Fruit fly (Drosophila melanogaster) whole organism, embryonic: Measurements from ENCODE around the gene CG9222.

Experiments
- CG10979 ChIP-seq: fragments of 200-800 bp; sonication (Bioruptor generic); optimal IDR thresholded peaks from 2 replicates; lab custom pipeline; 2018; ENCODE audit warnings: missing biosample characterization, mild to moderate bottlenecking, missing genetic modification characterization, moderate library complexity
- CG13775 ChIP-seq: fragments of 200-800 bp; sonication (Bioruptor generic); optimal IDR thresholded peaks from 3 replicates; lab custom pipeline; 2017; ENCODE audit warnings: missing biosample characterization, mild to moderate bottlenecking, missing genetic modification characterization
- CG15269 ChIP-seq: fragments of 200-800 bp; sonication (Bioruptor generic); optimal IDR thresholded peaks from 2 replicates; lab custom pipeline; 2018; ENCODE audit warnings: missing biosample characterization, mild to moderate bottlenecking, missing genetic modification characterization, moderate library complexity
- CG1529 ChIP-seq: fragments of 200-800 bp; sonication (Bioruptor generic); optimal IDR thresholded peaks from 3 replicates; lab custom pipeline; 2018; ENCODE audit warnings: missing biosample characterization, missing genetic modification characterization
- CG15479 ChIP-seq: fragments of 200-800 bp; sonication (Bioruptor generic); optimal IDR thresholded peaks from 3 replicates; lab custom pipeline; 2019; ENCODE audit warnings: missing biosample characterization, mild to moderate bottlenecking, missing genetic modification characterization, moderate library complexity
- CG1603 ChIP-seq: fragments of 200-800 bp; sonication (Bioruptor generic); optimal IDR thresholded peaks from 2 replicates; lab custom pipeline; 2019; ENCODE audit warnings: missing biosample characterization, mild to moderate bottlenecking, missing genetic modification characterization, moderate library complexity
- CG1647 ChIP-seq: fragments of 200-800 bp; sonication (Bioruptor generic); optimal IDR thresholded peaks from 3 replicates; lab custom pipeline; 2016; ENCODE audit warnings: missing biosample characterization, missing genetic modification characterization
- CG31388 ChIP-seq: fragments of 200-800 bp; sonication (Bioruptor generic); optimal IDR thresholded peaks from 2 replicates; lab custom pipeline; 2016; ENCODE audit warnings: missing biosample characterization, missing genetic modification characterization
- CG7372 ChIP-seq: fragments of 200-800 bp; sonication (Bioruptor generic); IDR thresholded peaks from 2 replicates; pipeline ENCODE4 v1.3.6; 2022; ENCODE audit warnings: missing biosample characterization, missing genetic modification characterization
- CG7556 ChIP-seq: fragments of 200-800 bp; sonication (Bioruptor generic); optimal IDR thresholded peaks from 2 replicates; lab custom pipeline; 2017; ENCODE audit warnings: missing biosample characterization, mild to moderate bottlenecking, missing genetic modification characterization
- CG8924 ChIP-seq: fragments of 200-800 bp; optimal IDR thresholded peaks from 3 replicates; lab custom pipeline; 2019; ENCODE audit warnings: missing biosample characterization, mild to moderate bottlenecking, missing genetic modification characterization, moderate library complexity
- CHES-1-like ChIP-seq: fragments of 200-800 bp; sonication (Bioruptor generic); optimal IDR thresholded peaks from 2 replicates; lab custom pipeline; 2016; ENCODE audit warnings: missing biosample characterization, missing genetic modification characterization
- Deaf1 ChIP-seq: fragments of 200-800 bp; optimal IDR thresholded peaks from 3 replicates; lab custom pipeline; 2019; ENCODE audit warnings: missing biosample characterization, mild to moderate bottlenecking, missing genetic modification characterization, moderate library complexity
- Dek ChIP-seq: fragments of 200-800 bp; sonication (Bioruptor generic); optimal IDR thresholded peaks from 3 replicates; lab custom pipeline; 2019; ENCODE audit warnings: missing biosample characterization, mild to moderate bottlenecking, missing genetic modification characterization, moderate library complexity
- Dfd ChIP-seq, 2 experiments: fragments of >200 bp; optimal IDR thresholded peaks; 2 replicates each; lab custom pipeline; 2017; ENCODE audit warnings: missing biosample characterization in 2 of 2, missing genetic modification characterization in 2 of 2
- Eip74EF ChIP-seq, 2 experiments: fragments of 200-800 bp in 1 of 2; fragments of >200 bp in 1 of 2; sonication (Bioruptor generic) in 1 of 2; optimal IDR thresholded peaks; 2 replicates each; lab custom pipeline; 2017 to 2019; ENCODE audit warnings: missing biosample characterization in 2 of 2, missing genetic modification characterization in 2 of 2, mild to moderate bottlenecking in 1 of 2, moderate library complexity in 1 of 2
- MESR4 ChIP-seq: fragments of 200-800 bp; sonication (Bioruptor generic); optimal IDR thresholded peaks from 2 replicates; lab custom pipeline; 2018; ENCODE audit warnings: missing biosample characterization, mild to moderate bottlenecking, missing genetic modification characterization, moderate library complexity
- Mad ChIP-seq: fragments of 200-800 bp; sonication (Bioruptor generic); optimal IDR thresholded peaks from 2 replicates; lab custom pipeline; 2016; ENCODE audit warnings: missing biosample characterization, missing genetic modification characterization
- Mes4 ChIP-seq: fragments of 200-800 bp; sonication (Bioruptor generic); optimal IDR thresholded peaks from 2 replicates; lab custom pipeline; 2016; ENCODE audit warnings: missing biosample characterization, missing genetic modification characterization
- PHDP ChIP-seq: fragments of 200-800 bp; sonication (Bioruptor generic); optimal IDR thresholded peaks from 3 replicates; lab custom pipeline; 2018; ENCODE audit warnings: missing biosample characterization, mild to moderate bottlenecking, missing genetic modification characterization, moderate library complexity
- Scr ChIP-seq: fragments of 200-800 bp; sonication (Bioruptor generic); IDR thresholded peaks from 2 replicates; pipeline ENCODE4 v1.3.6; 2022; ENCODE audit warnings: missing biosample characterization, missing genetic modification characterization; ENCODE audit not compliant: partially characterized antibody
- Sin3A ChIP-seq: fragments of >200 bp; optimal IDR thresholded peaks from 2 replicates; lab custom pipeline; 2018
- Usf ChIP-seq: fragments of 200-800 bp; sonication (Bioruptor generic); optimal IDR thresholded peaks from 2 replicates; lab custom pipeline; 2017; ENCODE audit warnings: missing genotype, missing biosample characterization, missing genetic modification characterization
- ab ChIP-seq: fragments of 200-800 bp; sonication (Bioruptor generic); optimal IDR thresholded peaks from 2 replicates; lab custom pipeline; 2016; ENCODE audit warnings: missing biosample characterization, missing genetic modification characterization
- abd-A ChIP-seq: fragments of 200-800 bp; sonication (Bioruptor generic); optimal IDR thresholded peaks from 3 replicates; lab custom pipeline; 2019; ENCODE audit warnings: missing biosample characterization, mild to moderate bottlenecking, missing genetic modification characterization, moderate library complexity
- aop ChIP-seq: fragments of 200-800 bp; sonication (Bioruptor generic); IDR thresholded peaks from 2 replicates; pipeline ENCODE4 v1.3.6; 2022; ENCODE audit warnings: missing biosample characterization, missing genetic modification characterization
- ash1 ChIP-seq: fragments of 200-800 bp; sonication (Bioruptor generic); optimal IDR thresholded peaks from 2 replicates; lab custom pipeline; 2018; ENCODE audit warnings: missing biosample characterization, mild to moderate bottlenecking, missing genetic modification characterization
- az2 ChIP-seq: fragments of 200-800 bp; sonication (Bioruptor generic); optimal IDR thresholded peaks from 3 replicates; lab custom pipeline; 2016; ENCODE audit warnings: missing biosample characterization, missing genetic modification characterization
- cad ChIP-seq: fragments of >200 bp; optimal IDR thresholded peaks from 2 replicates; lab custom pipeline; 2017; ENCODE audit warnings: missing biosample characterization, missing genetic modification characterization
- crp ChIP-seq, 2 experiments: fragments of 200-800 bp; sonication (Bioruptor generic); optimal IDR thresholded peaks; 2 replicates in 1 of 2; 3 replicates in 1 of 2; lab custom pipeline; 2017; ENCODE audit warnings: missing biosample characterization in 2 of 2, missing genetic modification characterization in 2 of 2, mild to moderate bottlenecking in 1 of 2, moderate library complexity in 1 of 2
- dm ChIP-seq: fragments of 200-800 bp; sonication (Bioruptor generic); optimal IDR thresholded peaks from 3 replicates; lab custom pipeline; 2016; ENCODE audit warnings: missing biosample characterization, missing genetic modification characterization
- dmrt11E ChIP-seq: fragments of 200-800 bp; sonication (Bioruptor generic); optimal IDR thresholded peaks from 3 replicates; lab custom pipeline; 2018; ENCODE audit warnings: missing biosample characterization, mild to moderate bottlenecking, missing genetic modification characterization, moderate library complexity
- dpn ChIP-seq, 2 experiments: fragments of 200-800 bp; sonication (Bioruptor generic); optimal IDR thresholded peaks; 3 replicates each; lab custom pipeline; 2016; ENCODE audit warnings: missing biosample characterization in 2 of 2, missing genetic modification characterization in 2 of 2
- emc ChIP-seq: fragments of 200-800 bp; sonication (Bioruptor generic); optimal IDR thresholded peaks from 2 replicates; lab custom pipeline; 2016; ENCODE audit warnings: missing biosample characterization, missing genetic modification characterization
- gem ChIP-seq: fragments of 200-800 bp; sonication (Bioruptor generic); optimal IDR thresholded peaks from 2 replicates; lab custom pipeline; 2019; ENCODE audit warnings: missing biosample characterization, mild to moderate bottlenecking, missing genetic modification characterization, moderate library complexity
- gro ChIP-seq: fragments of 200-800 bp; sonication (Bioruptor generic); optimal IDR thresholded peaks from 2 replicates; lab custom pipeline; 2016; ENCODE audit warnings: missing biosample characterization, missing genetic modification characterization
- hb ChIP-seq: fragments of 200-800 bp; sonication (Bioruptor generic); IDR thresholded peaks from 3 replicates; pipeline ENCODE4 v1.3.6; 2022; ENCODE audit warnings: missing biosample characterization, missing genetic modification characterization; ENCODE audit not compliant: partially characterized antibody
- jigr1 ChIP-seq: fragments of 200-800 bp; sonication (Bioruptor generic); IDR thresholded peaks from 3 replicates; pipeline ENCODE4 v1.3.6; 2022; ENCODE audit warnings: missing biosample characterization, missing genetic modification characterization
- kni ChIP-seq: fragments of 200-800 bp; sonication (Bioruptor generic); optimal IDR thresholded peaks from 3 replicates; lab custom pipeline; 2017; ENCODE audit warnings: mild to moderate bottlenecking, missing biosample characterization, missing genetic modification reagents, missing genetic modification characterization
- nmo ChIP-seq: fragments of 200-800 bp; sonication (Bioruptor generic); optimal IDR thresholded peaks from 2 replicates; lab custom pipeline; 2018; ENCODE audit warnings: missing biosample characterization, mild to moderate bottlenecking, missing genetic modification characterization, moderate library complexity
- phol ChIP-seq: fragments of 200-800 bp; sonication (Bioruptor generic); optimal IDR thresholded peaks from 3 replicates; lab custom pipeline; 2018; ENCODE audit warnings: missing biosample characterization, mild to moderate bottlenecking, missing genetic modification characterization, moderate library complexity
- pnt ChIP-seq: fragments of 200-800 bp; sonication (Bioruptor generic); optimal IDR thresholded peaks from 3 replicates; lab custom pipeline; 2016; ENCODE audit warnings: missing biosample characterization, missing genetic modification characterization
- run ChIP-seq: fragments of 200-800 bp; sonication (Bioruptor generic); optimal IDR thresholded peaks from 3 replicates; lab custom pipeline; 2018; ENCODE audit warnings: missing biosample characterization, mild to moderate bottlenecking, missing genetic modification characterization
- sc ChIP-seq, 3 experiments: fragments of >200 bp in 2 of 3; fragments of 200-800 bp in 1 of 3; sonication (Bioruptor generic) in 1 of 3; optimal IDR thresholded peaks; 2 replicates in 2 of 3; 3 replicates in 1 of 3; lab custom pipeline; 2017; ENCODE audit warnings: mild to moderate bottlenecking in 1 of 3, missing biosample characterization in 1 of 3, missing genetic modification characterization in 1 of 3, missing genetic modification reagents in 1 of 3
- sim ChIP-seq: fragments of 200-800 bp; sonication (Bioruptor generic); IDR thresholded peaks from 2 replicates; pipeline ENCODE4 v1.3.6; 2022; ENCODE audit warnings: missing biosample characterization, missing genetic modification characterization
- stc ChIP-seq: fragments of 200-800 bp; sonication (Bioruptor generic); IDR thresholded peaks from 2 replicates; pipeline ENCODE4 v1.3.6; 2022; ENCODE audit warnings: missing biosample characterization, missing genetic modification characterization
- tll ChIP-seq, 2 experiments: fragments of 200-800 bp in 1 of 2; fragments of >200 bp in 1 of 2; sonication (Bioruptor generic) in 1 of 2; optimal IDR thresholded peaks; 2 replicates each; lab custom pipeline; 2017 to 2019; ENCODE audit warnings: missing biosample characterization in 2 of 2, missing genetic modification characterization in 2 of 2, mild to moderate bottlenecking in 1 of 2, moderate library complexity in 1 of 2
- twi ChIP-seq: fragments of 200-800 bp; optimal IDR thresholded peaks from 2 replicates; lab custom pipeline; 2019; ENCODE audit warnings: missing biosample characterization, mild to moderate bottlenecking, missing genetic modification characterization, moderate library complexity

Gene CG9222

DNA sequence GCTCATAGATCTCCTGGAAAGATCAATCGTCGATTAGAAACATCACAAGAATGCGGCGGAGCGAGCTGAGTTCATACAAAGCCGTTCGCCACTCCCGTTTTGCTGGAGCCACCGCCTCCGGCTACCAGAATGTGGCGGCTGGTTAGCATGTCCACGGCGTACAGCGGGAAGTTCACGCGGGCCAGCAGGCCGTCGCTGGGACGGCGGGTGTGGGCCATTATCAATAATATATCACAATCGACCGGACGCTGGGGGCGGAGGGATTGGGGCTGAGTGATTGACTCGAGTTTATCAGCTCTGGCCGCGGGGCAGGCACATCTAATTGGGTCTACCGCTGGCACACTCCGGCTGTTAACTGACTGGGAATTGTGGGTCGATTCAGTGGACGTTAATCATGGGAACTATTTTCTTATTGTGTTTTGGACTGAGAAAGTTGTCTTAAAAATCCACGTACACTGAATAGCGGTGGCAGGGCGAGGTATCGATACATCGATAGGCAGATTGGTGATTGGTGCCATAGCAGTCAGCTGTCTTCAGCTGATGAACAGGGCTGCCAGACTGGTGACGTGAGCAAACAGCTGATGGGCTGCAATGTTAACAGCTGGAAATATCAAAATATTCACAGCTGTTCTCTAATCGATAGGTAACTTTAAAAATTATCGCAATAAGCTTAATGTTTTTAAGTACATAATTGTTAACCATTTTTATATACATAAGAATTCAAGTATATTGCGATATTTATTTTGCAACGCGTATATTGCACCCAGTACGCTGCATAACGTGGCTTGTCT, 32.1 kb upstream of the CG9222 start, which contains the start of gene CG9175 (continued):
- TF ChIP-seq CG1647 (peak; percentile 13), gem (tag; lab: Kevin White, UChicago) (peak; percentile 4), ab (no peak), Mes4 (no peak), ash1 (GFP tag; lab: Kevin White, UChicago) (peak; percentile 28), twi (tag; lab: Kevin White, UChicago) (no peak), az2 (GFP tag; lab: Kevin White, UChicago) (no peak), run (tag; lab: Kevin White, UChicago) (no peak), CG8924 (tag; lab: Kevin White, UChicago) (peak; percentile 72), hb (peak; percentile 93), dmrt11E (tag; lab: Kevin White, UChicago) (peak; percentile 19), emc (GFP tag; lab: Kevin White, UChicago) (no peak), CG13775 (GFP tag; lab: Kevin White, UChicago) (peak; percentile 47), cad (GFP tag; lab: Kevin White, UChicago) (no peak), sim (GFP tag; lab: Robert Waterston, UW) (no peak), MESR4 (GFP tag; lab: Kevin White, UChicago) (peak; percentile 98), tll (GFP tag; optimal IDR thresholded peaks at IDR 0.05; lab: Kevin White, UChicago) (peak in 1 of 2 experiments; percentile 78), CG15479 (GFP tag; lab: Kevin White, UChicago) (no peak), sc (optimal IDR thresholded peaks at IDR 0.05; lab: Kevin White, UChicago) (no peak), sc (GFP tag; optimal IDR thresholded peaks at IDR 0.05; lab: Kevin White, UChicago) (no peak), PHDP (peak; percentile 38), gro (GFP tag; lab: Kevin White, UChicago) (peak; percentile 83), dm (GFP tag; lab: Kevin White, UChicago) (peak; percentile 22), Dfd (GFP tag; optimal IDR thresholded peaks at IDR 0.05; lab: Kevin White, UChicago) (no peak), pnt (GFP tag; lab: Kevin White, UChicago) (peak; percentile 12), Dek (tag; lab: Kevin White, UChicago) (peak; percentile 33), CG10979 (tag; lab: Kevin White, UChicago) (no peak), abd-A (tag; lab: Kevin White, UChicago) (peak; percentile 62), Usf (GFP tag; lab: Kevin White, UChicago) (no peak), CG15269 (tag; lab: Kevin White, UChicago) (no peak), kni (no peak), phol (peak; percentile 51), crp (GFP tag; optimal IDR thresholded peaks at IDR 0.05; lab: Kevin White, UChicago) (peak; percentile 100), CG1603 (tag; lab: Kevin White, UChicago) (peak; percentile 90), Deaf1 (tag; lab: Kevin White, UChicago) (peak; percentile 29), aop (GFP tag; lab: Robert Waterston, UW) (no peak), Sin3A (lab: Kevin White, UChicago) (peak; percentile 73), Mad (peak; percentile 30), Eip74EF (GFP tag; optimal IDR thresholded peaks at IDR 0.05; lab: Kevin White, UChicago) (no peak), CG1529 (no peak), CG31388 (GFP tag; lab: Kevin White, UChicago) (no peak), CHES-1-like (GFP tag; lab: Kevin White, UChicago) (peak; percentile 89), CG7372 (GFP tag; lab: Robert Waterston, UW) (no peak; the same call in 1 of the 2 replicates), CG7556 (GFP tag; lab: Kevin White, UChicago) (peak; percentile 2), nmo (GFP tag; lab: Kevin White, UChicago) (peak; percentile 67), Scr (GFP tag; lab: Robert Waterston, UW) (peak; percentile 93), jigr1 (GFP tag; lab: Robert Waterston, UW) (no peak; the same call in 2 of the 3 replicates), stc (GFP tag; lab: Robert Waterston, UW) (peak; percentile 35; the same call in 1 of the 2 replicates), dpn (GFP tag; optimal IDR thresholded peaks at IDR 0.05; lab: Kevin White, UChicago) (peak; percentile 40 to 45)
